Worm (Caenorhabditis elegans): ENCODE data around the gene nhr-138.

Gene nhr-138

ce11 chrIV:9677226-9677992 is 47.6 kb upstream of the nhr-138 start:
- TF ChIP-seq unc-130 (GFP tag; optimal IDR thresholded peaks at IDR 0.05): no peak
- TF ChIP-seq rbr-2 (tag; optimal IDR thresholded peaks at IDR 0.05): peak; percentile 67
- TF ChIP-seq fos-1 (tag; optimal IDR thresholded peaks at IDR 0.05): no peak
- no peak for TF ChIP-seq daf-8 (GFP tag; IDR thresholded peaks at IDR 0.05)
- TF ChIP-seq mep-1 (tag; optimal IDR thresholded peaks at IDR 0.05): peak; percentile 73
- peak in 1 of 2 experiments; percentile 81 for TF ChIP-seq hif-1 (tag; optimal IDR thresholded peaks at IDR 0.05)
- no peak for TF ChIP-seq tag-97 (GFP tag; IDR thresholded peaks at IDR 0.05)
- TF ChIP-seq pha-4 (GFP tag; IDR thresholded peaks at IDR 0.05): no peak
- TF ChIP-seq pha-4 (tag; optimal IDR thresholded peaks at IDR 0.05): peak; percentile 26
- no peak for TF ChIP-seq nhr-237 (tag; optimal IDR thresholded peaks at IDR 0.05)
- TF ChIP-seq lsy-2 (tag; optimal IDR thresholded peaks at IDR 0.05): peak; percentile 9 to 84
- TF ChIP-seq madf-5 (GFP tag; IDR thresholded peaks at IDR 0.05): no peak
- peak; percentile 62 for TF ChIP-seq nhr-11 (tag; optimal IDR thresholded peaks at IDR 0.05)
- TF ChIP-seq duxl-1 (tag; optimal IDR thresholded peaks at IDR 0.05; ENCODE audit: poor library complexity): no peak
- peak; percentile 78 for TF ChIP-seq nhr-77 (tag; optimal IDR thresholded peaks at IDR 0.05)
- peak; percentile 94 to 99 for TF ChIP-seq mdl-1 (tag; optimal IDR thresholded peaks at IDR 0.05)
- peak; percentile 92 for TF ChIP-seq dmd-6 (GFP tag; IDR thresholded peaks at IDR 0.05)
- TF ChIP-seq mxl-2 (GFP tag; conservative IDR thresholded peaks at IDR 0.05): 0 out of 2 replicates have a peak, but pooled peaks have one; percentile 9
- no peak for TF ChIP-seq daf-19 (GFP tag; conservative IDR thresholded peaks at IDR 0.05)
- TF ChIP-seq snpc-1.2 (GFP tag; IDR thresholded peaks at IDR 0.05): no peak
- TF ChIP-seq F37D6.2 (tag; optimal IDR thresholded peaks at IDR 0.05): no peak
- TF ChIP-seq ces-1 (GFP tag; optimal IDR thresholded peaks at IDR 0.05): peak; percentile 81
- TF ChIP-seq nhr-25 (tag; optimal IDR thresholded peaks at IDR 0.05; ENCODE audit: borderline replicate concordance, insufficient read depth): peak; percentile 21
- no peak for TF ChIP-seq skn-1 (tag; optimal IDR thresholded peaks at IDR 0.05)
- TF ChIP-seq F44E2.7 (GFP tag; IDR thresholded peaks at IDR 0.05): no peak
- TF ChIP-seq nhr-111 (GFP tag; optimal IDR thresholded peaks at IDR 0.05): no peak
- TF ChIP-seq T26A8.4 (GFP tag; IDR thresholded peaks at IDR 0.05): peak; percentile 49; the same call in 1 of the 2 replicates
- peak; percentile 41 for TF ChIP-seq mes-2 (tag; optimal IDR thresholded peaks at IDR 0.05; ENCODE audit: poor library complexity, severe bottlenecking)
- TF ChIP-seq lin-29 (GFP tag; IDR thresholded peaks at IDR 0.05): peak; percentile 32; the same call in 1 of the 2 replicates
- no peak for TF ChIP-seq cey-2 (tag; optimal IDR thresholded peaks at IDR 0.05; ENCODE audit: borderline replicate concordance, insufficient read depth)
- peak; percentile 70; the same call in 1 of the 2 replicates for TF ChIP-seq ctbp-1 (GFP tag; IDR thresholded peaks at IDR 0.05)
- peak; percentile 89 for TF ChIP-seq nhr-28 (tag; optimal IDR thresholded peaks at IDR 0.05)
- TF ChIP-seq lin-15B (tag; optimal IDR thresholded peaks at IDR 0.05): no peak
- no peak for TF ChIP-seq dmd-9 (GFP tag; IDR thresholded peaks at IDR 0.05)
- TF ChIP-seq dpl-1 (GFP tag; optimal IDR thresholded peaks at IDR 0.05): peak; percentile 31
- peak; percentile 17 for TF ChIP-seq spr-1 (tag; optimal IDR thresholded peaks at IDR 0.05)
- TF ChIP-seq dve-1 (tag; optimal IDR thresholded peaks at IDR 0.05; ENCODE audit: insufficient read depth): peak; percentile 74
- TF ChIP-seq ZK337.2 (GFP tag; IDR thresholded peaks at IDR 0.05): no peak
- TF ChIP-seq spr-3 (GFP tag; optimal IDR thresholded peaks at IDR 0.05): no peak
- no peak for TF ChIP-seq daf-12 (tag; optimal IDR thresholded peaks at IDR 0.05)
- TF ChIP-seq ceh-20 (GFP tag; IDR thresholded peaks at IDR 0.05): no peak; the same call in 1 of the 2 replicates
- TF ChIP-seq T20F7.1 (GFP tag; optimal IDR thresholded peaks at IDR 0.05): peak; percentile 54
- peak; percentile 95 for TF ChIP-seq hlh-30 (tag; optimal IDR thresholded peaks at IDR 0.05; ENCODE audit: insufficient read depth)
- TF ChIP-seq lin-1 (GFP tag; IDR thresholded peaks at IDR 0.05): peak; percentile 39
- peak; percentile 77 for TF ChIP-seq fkh-10 (GFP tag; optimal IDR thresholded peaks at IDR 0.05)
- peak; percentile 53 for TF ChIP-seq pqm-1 (tag; optimal IDR thresholded peaks at IDR 0.05)
- no peak for TF ChIP-seq lin-39 (tag; optimal IDR thresholded peaks at IDR 0.05)
- no peak for TF ChIP-seq gei-8 (GFP tag; optimal IDR thresholded peaks at IDR 0.05)

Data from whole organism, L4 larva.